Fruit fly (Drosophila melanogaster) S2 (cell line): ENCODE measurements around the gene Gr10b.

Experiments
- CG8478 ChIP-seq: fragments of >200 bp; optimal IDR thresholded peaks from 2 replicates; lab custom pipeline; 2018
- CTCF ChIP-seq, 2 experiments: fragments of >200 bp; optimal IDR thresholded peaks; 2 replicates each; lab custom pipeline; 2018

The Gr10b gene

dm6 chrX:11413090-11413489 lies at the start of gene Gr10b:
Gene Gr10b (minus strand): TSS chrX:11413190.
- TF ChIP-seq CTCF (optimal IDR thresholded peaks at IDR 0.05; lab: Kevin White, UChicago), result no peak
- no peak for TF ChIP-seq CG8478 (lab: Kevin White, UChicago)

dm6 chrX:11458912-11459836 lies 46.2 kb upstream of the Gr10b start, which contains the start of gene CG43155:
Gene CG43155 (plus strand): TSS chrX:11459786.
- TF ChIP-seq CTCF (optimal IDR thresholded peaks at IDR 0.05; lab: Kevin White, UChicago), result peak in 1 of 2 experiments; percentile 4
- TF ChIP-seq CG8478 (lab: Kevin White, UChicago), result no peak

- no peak for TF ChIP-seq CTCF (optimal IDR thresholded peaks at IDR 0.05; lab: Kevin White, UChicago)
- no peak for TF ChIP-seq CG8478 (lab: Kevin White, UChicago)
Measured at dm6 chrX:11457149-11457548, 44.2 kb upstream of the Gr10b start.

- TF ChIP-seq CG8478 (lab: Kevin White, UChicago), result no peak
- TF ChIP-seq CTCF (optimal IDR thresholded peaks at IDR 0.05; lab: Kevin White, UChicago), result peak in 1 of 2 experiments; percentile 52
Measured at dm6 chrX:11454189-11454882, 41.3 kb upstream of the Gr10b start, which contains the start of the genes Evi5 and HP5. Gene Evi5 (minus strand): TSS chrX:11454386. Gene HP5 (plus strand): TSS chrX:11454786.

- TF ChIP-seq CTCF (optimal IDR thresholded peaks at IDR 0.05; lab: Kevin White, UChicago) (no peak), CG8478 (lab: Kevin White, UChicago) (no peak)
Measured at dm6 chrX:11453638-11454037, 40.6 kb upstream of the Gr10b start.

DNA sequence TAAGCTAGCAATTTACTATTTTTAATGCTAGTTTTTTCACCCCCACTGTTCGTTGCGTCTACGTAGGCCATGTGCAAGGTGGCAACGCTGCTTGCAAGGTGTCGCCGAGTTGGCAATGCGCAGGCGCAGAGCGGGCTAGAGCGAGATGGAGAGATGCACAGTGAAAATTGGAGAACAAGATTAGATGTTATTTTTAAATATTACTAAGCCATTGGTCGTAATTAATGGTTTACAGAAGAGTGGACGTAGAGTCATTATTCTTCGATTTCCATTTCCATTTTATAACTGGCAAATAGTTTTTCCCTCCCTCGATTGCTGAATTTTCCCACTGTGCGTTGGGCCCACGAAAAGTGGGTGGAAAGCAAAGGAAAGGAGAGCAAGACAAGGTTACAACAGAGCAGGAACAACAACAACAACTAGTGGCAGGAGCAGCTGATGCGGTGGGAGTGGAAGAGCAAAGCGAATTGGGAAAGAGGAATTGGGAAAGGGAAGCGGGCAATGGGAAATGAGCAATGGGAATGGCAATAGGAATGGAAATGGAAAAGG lies 39.9 kb upstream of the Gr10b start:
- TF ChIP-seq CG8478 (lab: Kevin White, UChicago) (no peak), CTCF (optimal IDR thresholded peaks at IDR 0.05; lab: Kevin White, UChicago) (no peak)

DNA sequence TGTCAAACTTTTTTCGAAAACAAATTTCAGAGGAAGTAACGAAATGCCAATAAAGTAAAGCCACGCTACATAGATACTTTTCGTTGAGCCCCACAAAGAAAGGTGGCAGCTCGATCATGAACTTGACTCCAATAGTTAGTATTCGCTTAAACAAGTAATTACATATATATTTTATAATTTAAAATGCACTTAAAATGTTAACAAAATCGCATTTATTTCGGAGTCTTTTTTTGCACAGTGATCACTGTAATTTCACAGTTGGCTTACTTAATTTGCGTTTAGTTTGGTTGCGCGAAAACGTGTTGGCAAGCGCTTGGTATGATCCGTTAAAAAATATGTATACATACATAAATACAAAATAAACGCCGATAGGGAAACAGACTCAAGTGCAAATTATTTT lies 38.6 kb upstream of the Gr10b start:
- TF ChIP-seq CG8478 (lab: Kevin White, UChicago) (no peak), CTCF (optimal IDR thresholded peaks at IDR 0.05; lab: Kevin White, UChicago) (no peak)

DNA sequence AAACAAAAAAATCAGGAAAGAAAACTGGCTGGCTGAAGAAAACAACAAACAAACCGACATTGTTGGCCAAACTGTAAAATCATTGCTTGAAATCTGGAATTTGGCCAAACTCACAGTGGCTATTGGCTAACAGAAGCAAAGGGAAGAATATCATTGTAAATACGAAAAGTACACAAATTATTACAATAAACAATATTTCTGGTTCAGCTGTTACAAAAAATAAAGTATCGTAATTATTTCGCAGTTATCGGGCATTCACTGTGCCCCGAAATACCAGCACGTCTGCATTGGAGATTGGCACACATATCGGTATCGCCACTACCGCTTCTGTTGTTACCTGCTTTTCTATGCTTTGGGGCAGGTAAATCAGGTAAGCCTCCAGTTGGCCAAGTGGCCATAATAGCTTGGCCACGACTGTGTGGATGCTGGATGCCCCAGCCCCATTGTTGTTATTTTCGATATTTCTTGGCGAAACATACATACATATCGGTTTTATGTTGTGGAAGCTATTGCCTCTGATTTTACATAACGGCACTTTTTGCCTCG lies 38.1 kb upstream of the Gr10b start:
- TF ChIP-seq CG8478 (lab: Kevin White, UChicago), result no peak
- TF ChIP-seq CTCF (optimal IDR thresholded peaks at IDR 0.05; lab: Kevin White, UChicago), result no peak

- TF ChIP-seq CTCF (optimal IDR thresholded peaks at IDR 0.05; lab: Kevin White, UChicago) (no peak), CG8478 (lab: Kevin White, UChicago) (no peak)
Measured at dm6 chrX:11450406-11450805, 37.4 kb upstream of the Gr10b start.

dm6 chrX:11449476-11450119 lies 36.6 kb upstream of the Gr10b start:
- TF ChIP-seq CTCF (optimal IDR thresholded peaks at IDR 0.05; lab: Kevin White, UChicago), result no peak
- no peak for TF ChIP-seq CG8478 (lab: Kevin White, UChicago)

- TF ChIP-seq CTCF (optimal IDR thresholded peaks at IDR 0.05; lab: Kevin White, UChicago) (no peak), CG8478 (lab: Kevin White, UChicago) (no peak)
Measured at dm6 chrX:11448637-11449036, 35.6 kb upstream of the Gr10b start.

- TF ChIP-seq CG8478 (lab: Kevin White, UChicago) (no peak), CTCF (optimal IDR thresholded peaks at IDR 0.05; lab: Kevin White, UChicago) (no peak)
Measured at dm6 chrX:11446792-11447405, 33.9 kb upstream of the Gr10b start.

dm6 chrX:11441829-11442634 lies 29.0 kb upstream of the Gr10b start, which contains the start of gene Sk1:
Gene Sk1 (plus strand): TSS chrX:11442539.
- TF ChIP-seq CG8478 (lab: Kevin White, UChicago) (no peak), CTCF (optimal IDR thresholded peaks at IDR 0.05; lab: Kevin White, UChicago) (no peak)
